Fruit fly (Drosophila melanogaster) whole organism, embryonic: ENCODE results near the gene al.
A peak's percentile ranks its signal among the peaks of the same experiment; 100 is the strongest.

Source experiments
- Abd-B ChIP-seq: fragments of 200-800 bp; sonication (Bioruptor generic); optimal IDR thresholded peaks from 2 replicates; lab custom pipeline; 2018; ENCODE audit warnings: missing biosample characterization, mild to moderate bottlenecking, missing genetic modification characterization, moderate library complexity
- Awh ChIP-seq: fragments of 200-800 bp; sonication (Bioruptor generic); IDR thresholded peaks from 2 replicates; pipeline ENCODE4, ENCODE4 v1.3.6; 2022; ENCODE audit warnings: missing biosample characterization, missing genetic modification characterization
- CG10147 ChIP-seq: fragments of 200-800 bp; sonication (Bioruptor generic); optimal IDR thresholded peaks from 2 replicates; lab custom pipeline; 2019; ENCODE audit warnings: missing biosample characterization, mild to moderate bottlenecking, missing genetic modification characterization, moderate library complexity
- CG10979 ChIP-seq: fragments of 200-800 bp; sonication (Bioruptor generic); optimal IDR thresholded peaks from 2 replicates; lab custom pipeline; 2018; ENCODE audit warnings: missing biosample characterization, mild to moderate bottlenecking, missing genetic modification characterization, moderate library complexity
- CG11398 ChIP-seq: fragments of 200-800 bp; sonication (Bioruptor generic); optimal IDR thresholded peaks from 2 replicates; lab custom pipeline; 2016; ENCODE audit warnings: missing biosample characterization, missing genetic modification characterization
- CG1233 ChIP-seq: fragments of 200-800 bp; sonication (Bioruptor generic); optimal IDR thresholded peaks from 4 replicates; lab custom pipeline; 2018; ENCODE audit warnings: missing biosample characterization, mild to moderate bottlenecking, missing genetic modification characterization
- CG12769 ChIP-seq: fragments of 200-800 bp; sonication (Bioruptor generic); optimal IDR thresholded peaks from 2 replicates; lab custom pipeline; 2019; ENCODE audit warnings: missing biosample characterization, mild to moderate bottlenecking, missing genetic modification characterization, moderate library complexity
- CG13894 ChIP-seq: fragments of 200-800 bp; sonication (Bioruptor generic); optimal IDR thresholded peaks from 3 replicates; lab custom pipeline; 2018; ENCODE audit warnings: missing biosample characterization, mild to moderate bottlenecking, missing genetic modification characterization, moderate library complexity
- CG1792 ChIP-seq: fragments of 200-800 bp; sonication (Bioruptor generic); optimal IDR thresholded peaks from 2 replicates; lab custom pipeline; 2016; ENCODE audit warnings: missing biosample characterization, missing genetic modification characterization
- CG18011 ChIP-seq: fragments of 200-800 bp; sonication (Bioruptor generic); optimal IDR thresholded peaks from 2 replicates; lab custom pipeline; 2017; ENCODE audit warnings: missing biosample characterization, missing genetic modification characterization, mild to moderate bottlenecking, moderate library complexity, missing genotype
- CG30403 ChIP-seq: fragments of 200-800 bp; sonication (Bioruptor generic); optimal IDR thresholded peaks from 3 replicates; lab custom pipeline; 2016; ENCODE audit warnings: missing biosample characterization, missing genetic modification characterization
- CG3995 ChIP-seq: fragments of 200-800 bp; sonication (Bioruptor generic); optimal IDR thresholded peaks from 3 replicates; lab custom pipeline; 2016; ENCODE audit warnings: missing biosample characterization, missing genetic modification characterization
- CG4328 ChIP-seq: fragments of 200-800 bp; sonication (Bioruptor generic); optimal IDR thresholded peaks from 3 replicates; lab custom pipeline; 2017; ENCODE audit warnings: missing biosample characterization, missing genetic modification reagents, missing genetic modification characterization
- CG43689 ChIP-seq: fragments of 200-800 bp; sonication (Bioruptor generic); IDR thresholded peaks from 2 replicates; pipeline ENCODE4 v1.3.6; 2022; ENCODE audit warnings: missing biosample characterization, missing genetic modification characterization
- CG7556 ChIP-seq: fragments of 200-800 bp; sonication (Bioruptor generic); optimal IDR thresholded peaks from 2 replicates; lab custom pipeline; 2017; ENCODE audit warnings: missing biosample characterization, mild to moderate bottlenecking, missing genetic modification characterization
- CG8359 ChIP-seq: fragments of 200-800 bp; sonication (Bioruptor generic); optimal IDR thresholded peaks from 2 replicates; lab custom pipeline; 2017; ENCODE audit warnings: missing biosample characterization, mild to moderate bottlenecking, missing genetic modification characterization, borderline replicate concordance
- CG8388 ChIP-seq: fragments of 200-800 bp; sonication (Bioruptor generic); optimal IDR thresholded peaks from 2 replicates; lab custom pipeline; 2019; ENCODE audit warnings: missing biosample characterization, mild to moderate bottlenecking, missing genetic modification characterization, moderate library complexity
- CG8478 ChIP-seq: fragments of >200 bp; optimal IDR thresholded peaks from 2 replicates; lab custom pipeline; 2018
- CG9609 ChIP-seq: fragments of 200-800 bp; sonication (Bioruptor generic); optimal IDR thresholded peaks from 3 replicates; lab custom pipeline; 2016; ENCODE audit warnings: missing biosample characterization, missing genetic modification characterization
- Chrac-16 ChIP-seq: fragments of 200-800 bp; sonication (Bioruptor generic); optimal IDR thresholded peaks from 3 replicates; lab custom pipeline; 2016; ENCODE audit warnings: missing biosample characterization, missing genetic modification characterization
- Dek ChIP-seq: fragments of 200-800 bp; sonication (Bioruptor generic); optimal IDR thresholded peaks from 3 replicates; lab custom pipeline; 2019; ENCODE audit warnings: missing biosample characterization, mild to moderate bottlenecking, missing genetic modification characterization, moderate library complexity
- E2f2 ChIP-seq: fragments of 200-800 bp; sonication (Bioruptor generic); IDR thresholded peaks from 2 replicates; pipeline ENCODE4 v1.3.6; 2022; ENCODE audit warnings: missing biosample characterization, missing genetic modification characterization
- Ets97D ChIP-seq: fragments of 200-800 bp; sonication (Bioruptor generic); optimal IDR thresholded peaks from 3 replicates; lab custom pipeline; 2016; ENCODE audit warnings: missing biosample characterization, missing genetic modification characterization
- HLH3B ChIP-seq: fragments of 200-800 bp; sonication (Bioruptor generic); IDR thresholded peaks from 2 replicates; pipeline ENCODE4 v1.3.6; 2022; ENCODE audit warnings: missing biosample characterization, missing genetic modification characterization
- Kr ChIP-seq: fragments of 200-800 bp; sonication (Bioruptor generic); optimal IDR thresholded peaks from 2 replicates; lab custom pipeline; 2017; ENCODE audit warnings: missing biosample characterization, mild to moderate bottlenecking, missing genetic modification characterization
- Lhr ChIP-seq: fragments of 200-800 bp; sonication (Bioruptor generic); optimal IDR thresholded peaks from 3 replicates; lab custom pipeline; 2017; ENCODE audit warnings: mild to moderate bottlenecking, missing biosample characterization, missing genetic modification reagents, missing genetic modification characterization
- MBD-R2 ChIP-seq: fragments of 200-800 bp; sonication (Bioruptor generic); IDR thresholded peaks from 2 replicates; pipeline ENCODE4 v1.3.6; 2022; ENCODE audit warnings: missing biosample characterization, missing genetic modification characterization
- Nf-YC ChIP-seq: fragments of 200-800 bp; optimal IDR thresholded peaks from 3 replicates; lab custom pipeline; 2019; ENCODE audit warnings: missing biosample characterization, mild to moderate bottlenecking, missing genetic modification characterization, moderate library complexity
- Oaz ChIP-seq: fragments of 200-800 bp; sonication (Bioruptor generic); IDR thresholded peaks from 2 replicates; pipeline ENCODE4 v1.3.6; 2022; ENCODE audit warnings: missing biosample characterization, missing genetic modification characterization
- Side ChIP-seq: fragments of 200-800 bp; sonication (Bioruptor generic); optimal IDR thresholded peaks from 2 replicates; lab custom pipeline; 2016; ENCODE audit warnings: missing biosample characterization, missing genetic modification characterization
- Spps ChIP-seq: fragments of 200-800 bp; sonication (Bioruptor generic); optimal IDR thresholded peaks from 2 replicates; lab custom pipeline; 2018; ENCODE audit warnings: missing biosample characterization, mild to moderate bottlenecking, missing genetic modification characterization
- Sry-β ChIP-seq: fragments of 200-800 bp; sonication (Bioruptor generic); optimal IDR thresholded peaks from 2 replicates; lab custom pipeline; 2018; ENCODE audit warnings: missing biosample characterization, mild to moderate bottlenecking, missing genetic modification characterization, moderate library complexity
- Sry-δ ChIP-seq: fragments of 200-800 bp; sonication (Bioruptor generic); optimal IDR thresholded peaks from 2 replicates; lab custom pipeline; 2016; ENCODE audit warnings: missing biosample characterization, missing genetic modification characterization
- Vsx1 ChIP-seq: fragments of 200-800 bp; sonication (Bioruptor generic); optimal IDR thresholded peaks from 2 replicates; lab custom pipeline; 2017; ENCODE audit warnings: missing biosample characterization, mild to moderate bottlenecking, missing genetic modification characterization, missing genetic modification reagents
- abd-A ChIP-seq: fragments of 200-800 bp; sonication (Bioruptor generic); optimal IDR thresholded peaks from 3 replicates; lab custom pipeline; 2019; ENCODE audit warnings: missing biosample characterization, mild to moderate bottlenecking, missing genetic modification characterization, moderate library complexity
- aop ChIP-seq: fragments of 200-800 bp; sonication (Bioruptor generic); IDR thresholded peaks from 2 replicates; pipeline ENCODE4 v1.3.6; 2022; ENCODE audit warnings: missing biosample characterization, missing genetic modification characterization
- ara ChIP-seq: fragments of 200-800 bp; sonication (Bioruptor generic); IDR thresholded peaks from 2 replicates; pipeline ENCODE4 v1.3.6; 2022; ENCODE audit warnings: missing biosample characterization, missing genetic modification characterization
- chinmo ChIP-seq: fragments of 200-800 bp; sonication (Bioruptor generic); IDR thresholded peaks from 4 replicates; pipeline ENCODE4 v1.3.6; 2022; ENCODE audit warnings: missing biosample characterization, missing genetic modification characterization; ENCODE audit not compliant: partially characterized antibody
- danr ChIP-seq: fragments of 200-800 bp; sonication (Bioruptor generic); IDR thresholded peaks from 2 replicates; pipeline ENCODE4 v1.3.6; 2022; ENCODE audit warnings: missing biosample characterization, missing genetic modification characterization
- fd64A ChIP-seq: fragments of 200-800 bp; sonication (Bioruptor generic); optimal IDR thresholded peaks from 3 replicates; lab custom pipeline; 2018; ENCODE audit warnings: missing biosample characterization, mild to moderate bottlenecking, missing genetic modification characterization
- gsb-n ChIP-seq: fragments of 200-800 bp; sonication (Bioruptor generic); optimal IDR thresholded peaks from 3 replicates; lab custom pipeline; 2018; ENCODE audit warnings: missing biosample characterization, mild to moderate bottlenecking, missing genetic modification characterization
- ind ChIP-seq: fragments of 200-800 bp; sonication (Bioruptor generic); optimal IDR thresholded peaks from 3 replicates; lab custom pipeline; 2016; ENCODE audit warnings: missing biosample characterization, missing genetic modification characterization
- jing ChIP-seq: fragments of 200-800 bp; sonication (Bioruptor generic); optimal IDR thresholded peaks from 2 replicates; lab custom pipeline; 2018; ENCODE audit warnings: missing biosample characterization, mild to moderate bottlenecking, missing genetic modification characterization
- oc ChIP-seq: fragments of 200-800 bp; sonication (Bioruptor generic); optimal IDR thresholded peaks from 2 replicates; lab custom pipeline; 2018; ENCODE audit warnings: missing biosample characterization, mild to moderate bottlenecking, missing genetic modification characterization, moderate library complexity
- odd ChIP-seq: fragments of 200-800 bp; sonication (Bioruptor generic); optimal IDR thresholded peaks from 2 replicates; lab custom pipeline; 2017; ENCODE audit warnings: missing biosample characterization, mild to moderate bottlenecking, missing genetic modification characterization
- peb ChIP-seq: fragments of 200-800 bp; sonication (Bioruptor generic); IDR thresholded peaks from 2 replicates; pipeline ENCODE4 v1.3.6; 2022; ENCODE audit warnings: missing biosample characterization, missing genetic modification characterization
- sd ChIP-seq: fragments of 200-800 bp; sonication (Bioruptor generic); optimal IDR thresholded peaks from 3 replicates; lab custom pipeline; 2018; ENCODE audit warnings: missing biosample characterization, mild to moderate bottlenecking, missing genetic modification characterization, moderate library complexity
- sug ChIP-seq: fragments of 200-800 bp; optimal IDR thresholded peaks from 2 replicates; lab custom pipeline; 2019; ENCODE audit warnings: missing biosample characterization, mild to moderate bottlenecking, missing genetic modification characterization, moderate library complexity
- ttk ChIP-seq: fragments of 200-800 bp; sonication (Bioruptor generic); IDR thresholded peaks from 2 replicates; pipeline ENCODE4 v2.1.2; 2022; ENCODE audit warnings: missing biosample characterization, missing genetic modification characterization
- tup ChIP-seq: fragments of 200-800 bp; sonication (Bioruptor generic); optimal IDR thresholded peaks from 2 replicates; lab custom pipeline; 2016; ENCODE audit warnings: missing biosample characterization, mild to moderate bottlenecking, missing genetic modification characterization, moderate library complexity
- twi ChIP-seq: fragments of 200-800 bp; optimal IDR thresholded peaks from 2 replicates; lab custom pipeline; 2019; ENCODE audit warnings: missing biosample characterization, mild to moderate bottlenecking, missing genetic modification characterization, moderate library complexity
- vvl ChIP-seq: fragments of 200-800 bp; sonication (Bioruptor generic); IDR thresholded peaks from 2 replicates; pipeline ENCODE4 v1.3.6; 2022; ENCODE audit warnings: missing biosample characterization, missing genetic modification characterization

al gene

dm6 chr2L:390509-390908, 12.6 kb downstream of the al start (continued):
- TF ChIP-seq CG13894 (tag; lab: Kevin White, UChicago) (peak; percentile 8), Sry-β (GFP tag; lab: Kevin White, UChicago) (no peak), ara (GFP tag; lab: Robert Waterston, UW) (no peak), Awh (GFP tag; lab: Robert Waterston, UW) (peak; percentile 96), CG1792 (GFP tag; lab: Kevin White, UChicago) (no peak), Ets97D (GFP tag; lab: Kevin White, UChicago) (no peak), ttk (no peak), fd64A (GFP tag; lab: Kevin White, UChicago) (no peak), sug (tag; lab: Kevin White, UChicago) (no peak), vvl (GFP tag; lab: Robert Waterston, UW) (peak; percentile 80; the same call in 1 of the 2 replicates), Nf-YC (no peak), CG4328 (no peak), CG30403 (GFP tag; lab: Kevin White, UChicago) (no peak), ind (GFP tag; lab: Kevin White, UChicago) (no peak), CG12769 (tag; lab: Kevin White, UChicago) (peak; percentile 42), sd (peak; percentile 47), Kr (GFP tag; lab: Kevin White, UChicago) (no peak), CG8478 (lab: Kevin White, UChicago) (no peak), CG10147 (no peak), chinmo (0 out of 4 replicates have a peak, but pooled peaks have one; percentile 47), MBD-R2 (no peak), CG1233 (no peak), Vsx1 (peak; percentile 26), CG7556 (GFP tag; lab: Kevin White, UChicago) (no peak), twi (no peak), jing (GFP tag; lab: Kevin White, UChicago) (no peak), Dek (tag; lab: Kevin White, UChicago) (no peak), CG3995 (GFP tag; lab: Kevin White, UChicago) (no peak), danr (GFP tag; lab: Robert Waterston, UW) (no peak), CG18011 (GFP tag; lab: Kevin White, UChicago) (no peak), CG43689 (GFP tag; lab: Robert Waterston, UW) (no peak), HLH3B (GFP tag; lab: Robert Waterston, UW) (no peak), Spps (tag; lab: Kevin White, UChicago) (no peak), gsb-n (peak; percentile 42), Chrac-16 (GFP tag; lab: Kevin White, UChicago) (no peak), Lhr (GFP tag; lab: Kevin White, UChicago) (no peak), CG9609 (GFP tag; lab: Kevin White, UChicago) (no peak), odd (GFP tag; lab: Kevin White, UChicago) (no peak), E2f2 (GFP tag; lab: Robert Waterston, UW) (no peak), CG8388 (GFP tag; lab: Kevin White, UChicago) (no peak), Side (GFP tag; lab: Kevin White, UChicago) (no peak), abd-A (peak; percentile 84), aop (GFP tag; lab: Robert Waterston, UW) (no peak), CG11398 (GFP tag; lab: Kevin White, UChicago) (no peak), Oaz (GFP tag; lab: Robert Waterston, UW) (no peak), oc (tag; lab: Kevin White, UChicago) (peak; percentile 72), tup (GFP tag; lab: Kevin White, UChicago) (no peak), peb (GFP tag; lab: Robert Waterston, UW) (no peak), Abd-B (no peak), CG8359 (GFP tag; lab: Kevin White, UChicago) (no peak), Sry-δ (GFP tag; lab: Kevin White, UChicago) (no peak), CG10979 (tag; lab: Kevin White, UChicago) (no peak)
